Worm (Caenorhabditis elegans) whole organism, mixed stage, embryonic: ENCODE data around the gene rpn-13.
A peak's percentile ranks its signal among the peaks of the same experiment; 100 is the strongest.

Experiments
- M03D4.4 ChIP-seq: sonication (generic microtip); optimal IDR thresholded peaks from 2 replicates; lab custom pipeline; 2017; ENCODE audit warnings: mild to moderate bottlenecking, missing genetic modification characterization, missing compliant biosample characterization
- bed-3 ChIP-seq: fragments of 200-800 bp; sonication (Bioruptor generic); optimal IDR thresholded peaks from 3 replicates; lab custom pipeline; 2018; ENCODE audit warnings: mild to moderate bottlenecking, missing genetic modification characterization, moderate library complexity, missing compliant biosample characterization
- ceh-39 ChIP-seq: fragments of 150-350 bp; optimal IDR thresholded peaks from 2 replicates; lab custom pipeline; 2014; ENCODE audit warnings: missing biosample characterization, missing genetic modification characterization
- ceh-43 ChIP-seq: fragments of 200-800 bp; sonication (Bioruptor generic); optimal IDR thresholded peaks from 2 replicates; lab custom pipeline; 2018; ENCODE audit warnings: mild to moderate bottlenecking, missing genetic modification characterization, moderate library complexity, missing compliant biosample characterization
- ceh-83 ChIP-seq: fragments of 200-800 bp; sonication (Bioruptor generic); optimal IDR thresholded peaks from 2 replicates; lab custom pipeline; 2018; ENCODE audit warnings: mild to moderate bottlenecking, missing genetic modification characterization, missing compliant biosample characterization
- ces-1 ChIP-seq: fragments of 150-350 bp; optimal IDR thresholded peaks from 2 replicates; lab custom pipeline; 2014; ENCODE audit warnings: missing biosample characterization, missing genetic modification reagents, missing genetic modification characterization
- cnd-1 ChIP-seq: fragments of 200-800 bp; sonication (Bioruptor generic); optimal IDR thresholded peaks from 2 replicates; lab custom pipeline; 2018; ENCODE audit warnings: mild to moderate bottlenecking, missing genetic modification characterization, missing compliant biosample characterization
- drap-1 ChIP-seq: fragments of 200-800 bp; sonication (Bioruptor generic); optimal IDR thresholded peaks from 3 replicates; lab custom pipeline; 2018; ENCODE audit warnings: mild to moderate bottlenecking, missing genetic modification characterization, missing compliant biosample characterization
- elt-1 ChIP-seq: sonication (generic microtip); optimal IDR thresholded peaks from 2 replicates; lab custom pipeline; 2017; ENCODE audit warnings: missing genetic modification characterization, mild to moderate bottlenecking, missing compliant biosample characterization, antibody characterized with exemption, moderate library complexity, borderline replicate concordance; ENCODE audit not compliant: insufficient read depth
- flh-1 ChIP-seq: fragments of 200-800 bp; sonication (Bioruptor generic); optimal IDR thresholded peaks from 2 replicates; lab custom pipeline; 2018; ENCODE audit warnings: mild to moderate bottlenecking, missing genetic modification characterization, moderate library complexity, missing compliant biosample characterization
- ham-2 ChIP-seq: fragments of 200-800 bp; sonication (Bioruptor generic); optimal IDR thresholded peaks from 2 replicates; lab custom pipeline; 2018; ENCODE audit warnings: mild to moderate bottlenecking, missing genetic modification characterization, missing compliant biosample characterization
- hlh-1 ChIP-seq: fragments of 150-350 bp; optimal IDR thresholded peaks from 2 replicates; lab custom pipeline; 2014; ENCODE audit warnings: missing biosample characterization, missing genetic modification reagents, missing genetic modification characterization
- lin-13 ChIP-seq: fragments of 150-350 bp; optimal IDR thresholded peaks from 2 replicates; lab custom pipeline; 2014; ENCODE audit warnings: missing biosample characterization, missing genetic modification characterization
- lin-32 ChIP-seq: fragments of 200-800 bp; sonication (Bioruptor generic); optimal IDR thresholded peaks from 2 replicates; lab custom pipeline; 2018; ENCODE audit warnings: mild to moderate bottlenecking, missing genetic modification characterization, missing compliant biosample characterization
- lsy-2 ChIP-seq: fragments of 150-350 bp; optimal IDR thresholded peaks from 2 replicates; lab custom pipeline; 2014; ENCODE audit warnings: missing biosample characterization, missing genetic modification characterization
- mab-5 ChIP-seq: fragments of 150-350 bp; optimal IDR thresholded peaks from 2 replicates; lab custom pipeline; 2014; ENCODE audit warnings: missing biosample characterization, missing genetic modification characterization
- mep-1 ChIP-seq: fragments of 150-350 bp; optimal IDR thresholded peaks from 2 replicates; lab custom pipeline; 2017; ENCODE audit warnings: missing biosample characterization, missing genetic modification reagents, missing genetic modification characterization, inconsistent platforms
- mls-2 ChIP-seq: sonication (generic microtip); optimal IDR thresholded peaks from 2 replicates; lab custom pipeline; 2016; ENCODE audit warnings: mild to moderate bottlenecking, missing genetic modification characterization, moderate library complexity, missing compliant biosample characterization
- nhr-12 ChIP-seq: fragments of 150-350 bp; optimal IDR thresholded peaks from 2 replicates; lab custom pipeline; 2014; ENCODE audit warnings: missing biosample characterization, missing genetic modification characterization
- nhr-2 ChIP-seq: fragments of 150-350 bp; optimal IDR thresholded peaks from 2 replicates; lab custom pipeline; 2014; ENCODE audit warnings: missing biosample characterization, missing genetic modification characterization
- nhr-28 ChIP-seq: fragments of 150-350 bp; optimal IDR thresholded peaks from 2 replicates; lab custom pipeline; 2014; ENCODE audit warnings: missing biosample characterization, missing genetic modification characterization
- nhr-76 ChIP-seq: sonication (generic microtip); optimal IDR thresholded peaks from 2 replicates; lab custom pipeline; 2017; ENCODE audit warnings: missing biosample characterization, missing genetic modification characterization
- pha-4 ChIP-seq: fragments of 150-350 bp; optimal IDR thresholded peaks from 2 replicates; lab custom pipeline; 2018; ENCODE audit warnings: missing biosample characterization, missing genetic modification reagents, missing genetic modification characterization
- sem-2 ChIP-seq: fragments of 200-800 bp; sonication (Bioruptor generic); optimal IDR thresholded peaks from 2 replicates; lab custom pipeline; 2018; ENCODE audit warnings: mild to moderate bottlenecking, missing genetic modification characterization, missing compliant biosample characterization
- snpc-4 ChIP-seq: fragments of 150-350 bp; optimal IDR thresholded peaks from 2 replicates; lab custom pipeline; 2014; ENCODE audit warnings: missing biosample characterization, missing genetic modification characterization
- sptf-1 ChIP-seq: sonication (generic microtip); optimal IDR thresholded peaks from 2 replicates; lab custom pipeline; 2017; ENCODE audit warnings: mild to moderate bottlenecking, missing genetic modification characterization, moderate library complexity, missing compliant biosample characterization
- tbx-8 ChIP-seq: fragments of 200-800 bp; sonication (Bioruptor generic); optimal IDR thresholded peaks from 2 replicates; lab custom pipeline; 2018; ENCODE audit warnings: mild to moderate bottlenecking, missing genetic modification characterization, moderate library complexity, missing compliant biosample characterization
- unc-120 ChIP-seq: sonication (generic microtip); optimal IDR thresholded peaks from 2 replicates; lab custom pipeline; 2017; ENCODE audit warnings: missing genetic modification characterization, missing compliant biosample characterization; ENCODE audit not compliant: poor library complexity, severe bottlenecking
- unc-62 ChIP-seq: fragments of 150-350 bp; optimal IDR thresholded peaks from 2 replicates; lab custom pipeline; 2014; ENCODE audit warnings: missing biosample characterization, missing genetic modification reagents, missing genetic modification characterization
- zip-8 ChIP-seq: fragments of 150-350 bp; optimal IDR thresholded peaks from 2 replicates; lab custom pipeline; 2014; ENCODE audit warnings: missing biosample characterization, missing genetic modification characterization
- ztf-11 ChIP-seq: fragments of 150-350 bp; optimal IDR thresholded peaks from 2 replicates; lab custom pipeline; 2014; ENCODE audit warnings: missing biosample characterization, missing genetic modification characterization

Gene rpn-13

ce11 chrIII:6341878-6342453 lies at the start of gene rpn-13:
rpn-13 (minus strand) TSS chrIII:6341928.
- TF ChIP-seq mep-1 (no peak), nhr-12 (tag; lab: Kevin White, UChicago) (no peak), snpc-4 (no peak), lsy-2 (tag; lab: Kevin White, UChicago) (peak; percentile 97), tbx-8 (GFP tag; lab: Kevin White, UChicago) (no peak), ztf-11 (tag; lab: Kevin White, UChicago) (no peak), flh-1 (GFP tag; lab: Kevin White, UChicago) (no peak), lin-13 (tag; lab: Kevin White, UChicago) (peak; percentile 31), ces-1 (GFP tag; lab: Kevin White, UChicago) (peak; percentile 33), M03D4.4 (peak; percentile 43), pha-4 (tag; lab: Kevin White, UChicago) (peak; percentile 10), nhr-2 (no peak), sptf-1 (no peak), drap-1 (GFP tag; lab: Kevin White, UChicago) (peak; percentile 42), ceh-43 (GFP tag; lab: Kevin White, UChicago) (peak; percentile 0), lin-32 (GFP tag; lab: Kevin White, UChicago) (no peak), unc-120 (tag; lab: Kevin White, UChicago) (peak; percentile 95), hlh-1 (no peak), cnd-1 (tag; lab: Kevin White, UChicago) (no peak)

- no peak for TF ChIP-seq ceh-83 (GFP tag; lab: Kevin White, UChicago)
- no peak for TF ChIP-seq pha-4 (tag; lab: Kevin White, UChicago)
- no peak for TF ChIP-seq mab-5 (tag; lab: Kevin White, UChicago)
- TF ChIP-seq snpc-4 = no peak
- TF ChIP-seq mep-1 = no peak
- no peak for TF ChIP-seq ham-2 (GFP tag; lab: Kevin White, UChicago)
- no peak for TF ChIP-seq ces-1 (GFP tag; lab: Kevin White, UChicago)
- TF ChIP-seq ceh-39 (tag; lab: Kevin White, UChicago) = no peak
- no peak for TF ChIP-seq bed-3
Observed at ce11 chrIII:6390644-6391043, 48.9 kb upstream of the rpn-13 start, which contains the start of gene smrc-1. smrc-1 (plus strand) TSS chrIII:6390944.

- TF ChIP-seq elt-1 (tag; lab: Kevin White, UChicago) = no peak
- no peak for TF ChIP-seq sem-2 (GFP tag; lab: Kevin White, UChicago)
- no peak for TF ChIP-seq ceh-83 (GFP tag; lab: Kevin White, UChicago)
- no peak for TF ChIP-seq zip-8 (tag; lab: Kevin White, UChicago)
- no peak for TF ChIP-seq drap-1 (GFP tag; lab: Kevin White, UChicago)
- no peak for TF ChIP-seq pha-4 (tag; lab: Kevin White, UChicago)
- no peak for TF ChIP-seq flh-1 (GFP tag; lab: Kevin White, UChicago)
- TF ChIP-seq bed-3 = no peak
- TF ChIP-seq ztf-11 (tag; lab: Kevin White, UChicago) = no peak
- TF ChIP-seq nhr-76 (tag; lab: Kevin White, UChicago) = no peak
- no peak for TF ChIP-seq nhr-2
- TF ChIP-seq ceh-39 (tag; lab: Kevin White, UChicago) = no peak
- TF ChIP-seq cnd-1 (tag; lab: Kevin White, UChicago) = no peak
- no peak for TF ChIP-seq sptf-1
- no peak for TF ChIP-seq unc-62 (GFP tag; lab: Kevin White, UChicago)
- no peak for TF ChIP-seq lin-13 (tag; lab: Kevin White, UChicago)
- TF ChIP-seq lin-32 (GFP tag; lab: Kevin White, UChicago) = no peak
- no peak for TF ChIP-seq snpc-4
Observed at ce11 chrIII:6389533-6389932, 47.8 kb upstream of the rpn-13 start, which contains the start of gene C16A3.2. C16A3.2 (plus strand) TSS chrIII:6389833.

- TF ChIP-seq mls-2 (no peak), lsy-2 (tag; lab: Kevin White, UChicago) (peak; percentile 95), cnd-1 (tag; lab: Kevin White, UChicago) (no peak), sem-2 (GFP tag; lab: Kevin White, UChicago) (no peak), ceh-39 (tag; lab: Kevin White, UChicago) (no peak), nhr-28 (tag; lab: Kevin White, UChicago) (no peak), ces-1 (GFP tag; lab: Kevin White, UChicago) (no peak), M03D4.4 (no peak), nhr-2 (no peak)
Observed at ce11 chrIII:6382987-6383602, 41.4 kb upstream of the rpn-13 start, which contains the start of gene let-716. let-716 (plus strand) TSS chrIII:6383552.
